Fruit fly (Drosophila melanogaster) whole organism, embryonic: ENCODE data around the gene Utx.

Experiments
- Atf6 ChIP-seq: fragments of 200-800 bp; sonication (Bioruptor generic); IDR thresholded peaks from 2 replicates; pipeline ENCODE4 v1.3.6; 2022; ENCODE audit warnings: missing biosample characterization, missing genetic modification characterization
- BEAF-32 ChIP-seq: fragments of 200-800 bp; sonication (Bioruptor generic); optimal IDR thresholded peaks from 3 replicates; lab custom pipeline; 2017; ENCODE audit warnings: missing biosample characterization, missing genetic modification characterization, mild to moderate bottlenecking, moderate library complexity, missing genetic modification reagents
- Bgb ChIP-seq: fragments of 200-800 bp; sonication (Bioruptor generic); IDR thresholded peaks from 2 replicates; pipeline ENCODE4 v1.3.6; 2022; ENCODE audit warnings: missing biosample characterization, missing genetic modification characterization; ENCODE audit not compliant: partially characterized antibody
- CG12299 ChIP-seq: fragments of 200-800 bp; sonication (Bioruptor generic); optimal IDR thresholded peaks from 2 replicates; lab custom pipeline; 2018; ENCODE audit warnings: missing biosample characterization, mild to moderate bottlenecking, missing genetic modification characterization
- CG12659 ChIP-seq: fragments of 200-800 bp; sonication (Bioruptor generic); optimal IDR thresholded peaks from 3 replicates; lab custom pipeline; 2017; ENCODE audit warnings: mild to moderate bottlenecking, missing biosample characterization, missing genetic modification reagents, missing genetic modification characterization
- CG1603 ChIP-seq: fragments of 200-800 bp; sonication (Bioruptor generic); optimal IDR thresholded peaks from 2 replicates; lab custom pipeline; 2019; ENCODE audit warnings: missing biosample characterization, mild to moderate bottlenecking, missing genetic modification characterization, moderate library complexity
- CG16813 ChIP-seq: fragments of 200-800 bp; sonication (Bioruptor generic); IDR thresholded peaks from 3 replicates; pipeline ENCODE4 v1.3.6; 2022; ENCODE audit warnings: missing biosample characterization, missing genetic modification characterization; ENCODE audit not compliant: partially characterized antibody
- CG17802 ChIP-seq: fragments of 200-800 bp; sonication (Bioruptor generic); optimal IDR thresholded peaks from 2 replicates; lab custom pipeline; 2018; ENCODE audit warnings: missing biosample characterization, mild to moderate bottlenecking, missing genetic modification characterization, moderate library complexity
- CG17829 ChIP-seq: fragments of 200-800 bp; optimal IDR thresholded peaks from 2 replicates; lab custom pipeline; 2019; ENCODE audit warnings: missing biosample characterization, mild to moderate bottlenecking, missing genetic modification characterization, moderate library complexity
- CG2120 ChIP-seq: fragments of 200-800 bp; sonication (Bioruptor generic); optimal IDR thresholded peaks from 3 replicates; lab custom pipeline; 2016; ENCODE audit warnings: missing biosample characterization, missing genetic modification characterization
- CG2712 ChIP-seq: fragments of 200-800 bp; optimal IDR thresholded peaks from 3 replicates; lab custom pipeline; 2019; ENCODE audit warnings: missing biosample characterization, mild to moderate bottlenecking, missing genetic modification characterization, moderate library complexity
- CG34376 ChIP-seq: fragments of 200-800 bp; sonication (Bioruptor generic); optimal IDR thresholded peaks from 2 replicates; lab custom pipeline; 2018; ENCODE audit warnings: missing biosample characterization, mild to moderate bottlenecking, missing genetic modification characterization
- CG34422 ChIP-seq: fragments of 200-800 bp; sonication (Bioruptor generic); IDR thresholded peaks from 3 replicates; pipeline ENCODE4 v1.3.6; 2022; ENCODE audit warnings: missing biosample characterization, missing genetic modification characterization
- CG42726 ChIP-seq: fragments of 200-800 bp; sonication (Bioruptor generic); IDR thresholded peaks from 2 replicates; pipeline ENCODE4 v1.3.6; 2022; ENCODE audit warnings: missing biosample characterization, missing genetic modification characterization; ENCODE audit not compliant: partially characterized antibody
- CG6791 ChIP-seq: fragments of 200-800 bp; sonication (Bioruptor generic); IDR thresholded peaks from 3 replicates; pipeline ENCODE4 v1.3.6; 2022; ENCODE audit warnings: missing biosample characterization, missing genetic modification characterization; ENCODE audit not compliant: partially characterized antibody
- CG8359 ChIP-seq: fragments of 200-800 bp; sonication (Bioruptor generic); optimal IDR thresholded peaks from 2 replicates; lab custom pipeline; 2017; ENCODE audit warnings: missing biosample characterization, mild to moderate bottlenecking, missing genetic modification characterization, borderline replicate concordance
- CG8924 ChIP-seq: fragments of 200-800 bp; optimal IDR thresholded peaks from 3 replicates; lab custom pipeline; 2019; ENCODE audit warnings: missing biosample characterization, mild to moderate bottlenecking, missing genetic modification characterization, moderate library complexity
- Chrac-16 ChIP-seq: fragments of 200-800 bp; sonication (Bioruptor generic); optimal IDR thresholded peaks from 3 replicates; lab custom pipeline; 2016; ENCODE audit warnings: missing biosample characterization, missing genetic modification characterization
- Dbx ChIP-seq: fragments of 200-800 bp; sonication (Bioruptor generic); IDR thresholded peaks from 3 replicates; pipeline ENCODE4 v1.3.6; 2022; ENCODE audit warnings: missing biosample characterization, missing genetic modification characterization
- Dll ChIP-seq: fragments of 200-800 bp; sonication (Bioruptor generic); IDR thresholded peaks from 4 replicates; pipeline ENCODE4 v1.3.6; 2022; ENCODE audit warnings: missing biosample characterization, missing genetic modification characterization; ENCODE audit not compliant: partially characterized antibody
- Dref ChIP-seq: fragments of 200-800 bp; sonication (Bioruptor generic); IDR thresholded peaks from 2 replicates; pipeline ENCODE4 v1.3.6; 2022; ENCODE audit warnings: missing biosample characterization, missing genetic modification characterization
- E2f2 ChIP-seq: fragments of 200-800 bp; sonication (Bioruptor generic); IDR thresholded peaks from 2 replicates; pipeline ENCODE4 v1.3.6; 2022; ENCODE audit warnings: missing biosample characterization, missing genetic modification characterization
- Ets97D ChIP-seq: fragments of 200-800 bp; sonication (Bioruptor generic); optimal IDR thresholded peaks from 3 replicates; lab custom pipeline; 2016; ENCODE audit warnings: missing biosample characterization, missing genetic modification characterization
- Hand ChIP-seq: fragments of 200-800 bp; sonication (Bioruptor generic); optimal IDR thresholded peaks from 2 replicates; lab custom pipeline; 2017; ENCODE audit warnings: mild to moderate bottlenecking, missing biosample characterization, missing genetic modification reagents, missing genetic modification characterization
- HmgZ ChIP-seq: fragments of 200-800 bp; sonication (Bioruptor generic); optimal IDR thresholded peaks from 2 replicates; lab custom pipeline; 2018; ENCODE audit warnings: missing biosample characterization, mild to moderate bottlenecking, missing genetic modification characterization
- Myb ChIP-seq: fragments of 200-800 bp; sonication (Bioruptor generic); optimal IDR thresholded peaks from 2 replicates; lab custom pipeline; 2016; ENCODE audit warnings: missing biosample characterization, missing genetic modification characterization
- Sin3A ChIP-seq: fragments of >200 bp; optimal IDR thresholded peaks from 2 replicates; lab custom pipeline; 2018
- YL-1 ChIP-seq: fragments of 200-800 bp; sonication (Bioruptor generic); optimal IDR thresholded peaks from 3 replicates; lab custom pipeline; 2017; ENCODE audit warnings: missing biosample characterization, mild to moderate bottlenecking, missing genetic modification characterization
- bbx ChIP-seq: fragments of 200-800 bp; sonication (Bioruptor generic); IDR thresholded peaks from 2 replicates; pipeline ENCODE4 v1.3.6; 2022; ENCODE audit warnings: missing biosample characterization, missing genetic modification characterization; ENCODE audit not compliant: partially characterized antibody
- cg ChIP-seq: fragments of 200-800 bp; sonication (Bioruptor generic); optimal IDR thresholded peaks from 3 replicates; lab custom pipeline; 2019; ENCODE audit warnings: missing biosample characterization, mild to moderate bottlenecking, missing genetic modification characterization, moderate library complexity
- ems ChIP-seq: fragments of 200-800 bp; sonication (Bioruptor generic); optimal IDR thresholded peaks from 3 replicates; lab custom pipeline; 2016; ENCODE audit warnings: missing biosample characterization, missing genetic modification characterization
- gce ChIP-seq: fragments of 200-800 bp; sonication (Bioruptor generic); IDR thresholded peaks from 3 replicates; pipeline ENCODE4 v1.3.6; 2022; ENCODE audit warnings: missing biosample characterization, missing genetic modification characterization
- gfzf ChIP-seq: fragments of 200-800 bp; sonication (Bioruptor generic); optimal IDR thresholded peaks from 2 replicates; lab custom pipeline; 2016; ENCODE audit warnings: missing biosample characterization, mild to moderate bottlenecking, missing genetic modification characterization, moderate library complexity
- gro ChIP-seq: fragments of 200-800 bp; sonication (Bioruptor generic); optimal IDR thresholded peaks from 2 replicates; lab custom pipeline; 2016; ENCODE audit warnings: missing biosample characterization, missing genetic modification characterization
- hbn ChIP-seq: fragments of 200-800 bp; sonication (Bioruptor generic); IDR thresholded peaks from 2 replicates; pipeline ENCODE4 v1.3.6; 2022; ENCODE audit warnings: missing biosample characterization, missing genetic modification characterization; ENCODE audit not compliant: partially characterized antibody
- kay ChIP-seq: fragments of 200-800 bp; sonication (Bioruptor generic); optimal IDR thresholded peaks from 2 replicates; lab custom pipeline; 2016; ENCODE audit warnings: missing biosample characterization, missing genetic modification characterization
- lbe ChIP-seq: fragments of 200-800 bp; sonication (Bioruptor generic); optimal IDR thresholded peaks from 2 replicates; lab custom pipeline; 2016; ENCODE audit warnings: missing biosample characterization, mild to moderate bottlenecking, missing genetic modification characterization
- lilli ChIP-seq: fragments of 200-800 bp; sonication (Bioruptor generic); optimal IDR thresholded peaks from 3 replicates; lab custom pipeline; 2016; ENCODE audit warnings: missing biosample characterization, missing genetic modification characterization
- nmo ChIP-seq: fragments of 200-800 bp; sonication (Bioruptor generic); optimal IDR thresholded peaks from 2 replicates; lab custom pipeline; 2018; ENCODE audit warnings: missing biosample characterization, mild to moderate bottlenecking, missing genetic modification characterization, moderate library complexity
- pfk ChIP-seq: fragments of 200-800 bp; sonication (Bioruptor generic); optimal IDR thresholded peaks from 2 replicates; lab custom pipeline; 2018; ENCODE audit warnings: missing biosample characterization, mild to moderate bottlenecking, missing genetic modification characterization, moderate library complexity
- pzg ChIP-seq: fragments of 200-800 bp; sonication (Bioruptor generic); optimal IDR thresholded peaks from 3 replicates; lab custom pipeline; 2018; ENCODE audit warnings: missing biosample characterization, mild to moderate bottlenecking, missing genetic modification characterization, moderate library complexity
- row ChIP-seq: fragments of 200-800 bp; sonication (Bioruptor generic); IDR thresholded peaks from 3 replicates; pipeline ENCODE4 v1.3.6; 2022; ENCODE audit warnings: missing biosample characterization, missing genetic modification characterization
- run ChIP-seq: fragments of 200-800 bp; sonication (Bioruptor generic); optimal IDR thresholded peaks from 3 replicates; lab custom pipeline; 2018; ENCODE audit warnings: missing biosample characterization, mild to moderate bottlenecking, missing genetic modification characterization
- stwl ChIP-seq: fragments of 200-800 bp; sonication (Bioruptor generic); optimal IDR thresholded peaks from 3 replicates; lab custom pipeline; 2018; ENCODE audit warnings: missing biosample characterization, mild to moderate bottlenecking, missing genetic modification characterization, moderate library complexity
- sug ChIP-seq: fragments of 200-800 bp; optimal IDR thresholded peaks from 2 replicates; lab custom pipeline; 2019; ENCODE audit warnings: missing biosample characterization, mild to moderate bottlenecking, missing genetic modification characterization, moderate library complexity
- twi ChIP-seq: fragments of 200-800 bp; optimal IDR thresholded peaks from 2 replicates; lab custom pipeline; 2019; ENCODE audit warnings: missing biosample characterization, mild to moderate bottlenecking, missing genetic modification characterization, moderate library complexity
- unc-4 ChIP-seq: fragments of 200-800 bp; sonication (Bioruptor generic); IDR thresholded peaks from 2 replicates; pipeline ENCODE4 v1.3.6; 2022; ENCODE audit warnings: missing biosample characterization, missing genetic modification characterization; ENCODE audit not compliant: partially characterized antibody
- vfl ChIP-seq: fragments of 200-800 bp; sonication (Bioruptor generic); optimal IDR thresholded peaks from 2 replicates; lab custom pipeline; 2016; ENCODE audit warnings: missing biosample characterization, missing genetic modification characterization
- wdn ChIP-seq: fragments of 200-800 bp; sonication (Bioruptor generic); IDR thresholded peaks from 2 replicates; pipeline ENCODE4 v1.3.6; 2022; ENCODE audit warnings: missing biosample characterization, missing genetic modification characterization

The Utx gene

DNA sequence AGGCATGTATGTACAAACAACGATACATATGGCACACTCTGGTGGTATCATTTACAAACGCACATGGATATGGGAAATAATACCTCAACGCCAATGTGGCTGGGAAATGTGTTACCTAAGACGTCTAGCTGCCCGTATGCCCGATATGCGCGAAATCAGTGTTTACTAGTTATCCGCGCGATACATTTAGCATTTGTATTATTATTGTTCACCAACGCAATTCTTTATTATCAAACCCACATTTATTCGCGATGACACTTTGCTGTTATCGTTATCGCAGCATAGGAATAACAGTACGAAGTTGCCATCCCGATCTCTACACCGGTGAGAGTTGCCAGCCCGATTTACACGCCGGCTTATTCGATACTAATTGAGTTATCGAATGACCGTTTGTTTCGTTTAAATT is 31.8 kb downstream of the Utx start, which contains the start of gene chico (continued):
- TF ChIP-seq CG6791 (GFP tag; lab: Robert Waterston, UW): peak; percentile 89
- TF ChIP-seq twi (tag; lab: Kevin White, UChicago): peak; percentile 19
- TF ChIP-seq unc-4: peak; percentile 62
- TF ChIP-seq bbx (GFP tag; lab: Robert Waterston, UW): peak; percentile 74
- peak; percentile 74 for TF ChIP-seq E2f2 (GFP tag; lab: Robert Waterston, UW)
- TF ChIP-seq Hand (GFP tag; lab: Kevin White, UChicago): no peak
- TF ChIP-seq Bgb: peak; percentile 77
- TF ChIP-seq CG17802 (tag; lab: Kevin White, UChicago): no peak
- TF ChIP-seq CG42726 (GFP tag; lab: Robert Waterston, UW): peak; percentile 35; the same call in 1 of the 2 replicates
- TF ChIP-seq Sin3A (lab: Kevin White, UChicago): peak; percentile 17
- TF ChIP-seq row (GFP tag; lab: Robert Waterston, UW): peak; percentile 49; the same call in 1 of the 3 replicates
- TF ChIP-seq CG2712 (tag; lab: Kevin White, UChicago): peak; percentile 33
- peak; percentile 53 for TF ChIP-seq CG17829 (tag; lab: Kevin White, UChicago)
- peak; percentile 98 for TF ChIP-seq Dref (GFP tag; lab: Robert Waterston, UW)
- peak; percentile 77 for TF ChIP-seq CG12659 (GFP tag; lab: Kevin White, UChicago)
- no peak for TF ChIP-seq CG12299
- TF ChIP-seq gro (GFP tag; lab: Kevin White, UChicago): peak; percentile 47
- TF ChIP-seq wdn: no peak
- peak; percentile 83 for TF ChIP-seq CG1603
- peak; percentile 44 for TF ChIP-seq CG8924 (tag; lab: Kevin White, UChicago)
- peak; percentile 52 for TF ChIP-seq hbn (GFP tag; lab: Robert Waterston, UW)
- TF ChIP-seq gce (GFP tag; lab: Robert Waterston, UW): no peak
- peak; percentile 65 for TF ChIP-seq BEAF-32 (GFP tag; lab: Kevin White, UChicago)
- peak; percentile 58; the same call in 2 of the 4 replicates for TF ChIP-seq Dll
- peak; percentile 62 for TF ChIP-seq YL-1 (GFP tag; lab: Kevin White, UChicago)
- TF ChIP-seq Dbx (GFP tag; lab: Robert Waterston, UW): peak; percentile 22; the same call in 1 of the 3 replicates
- TF ChIP-seq CG34376 (GFP tag; lab: Kevin White, UChicago): peak; percentile 63
- no peak for TF ChIP-seq lbe (GFP tag; lab: Kevin White, UChicago)
- TF ChIP-seq CG16813 (GFP tag; lab: Robert Waterston, UW): peak; percentile 53
- peak; percentile 38 for TF ChIP-seq gfzf (GFP tag; lab: Kevin White, UChicago)
- no peak for TF ChIP-seq vfl (GFP tag; lab: Kevin White, UChicago)
- peak; percentile 23 for TF ChIP-seq CG2120 (GFP tag; lab: Kevin White, UChicago)
- peak; percentile 15 for TF ChIP-seq cg (GFP tag; lab: Kevin White, UChicago)
- no peak for TF ChIP-seq ems (GFP tag; lab: Kevin White, UChicago)
- peak; percentile 51 for TF ChIP-seq HmgZ (tag; lab: Kevin White, UChicago)
- TF ChIP-seq sug (tag; lab: Kevin White, UChicago): peak; percentile 50
- no peak for TF ChIP-seq kay (GFP tag; lab: Kevin White, UChicago)
- TF ChIP-seq Chrac-16 (GFP tag; lab: Kevin White, UChicago): no peak
- peak; percentile 97 for TF ChIP-seq pzg (GFP tag; lab: Kevin White, UChicago)
- peak; percentile 83 for TF ChIP-seq Ets97D (GFP tag; lab: Kevin White, UChicago)
- no peak for TF ChIP-seq run (tag; lab: Kevin White, UChicago)
- peak; percentile 38 for TF ChIP-seq lilli
- TF ChIP-seq nmo (GFP tag; lab: Kevin White, UChicago): peak; percentile 63
- TF ChIP-seq Myb (GFP tag; lab: Kevin White, UChicago): peak; percentile 90
- peak; percentile 63; the same call in 1 of the 3 replicates for TF ChIP-seq CG34422
- TF ChIP-seq pfk: peak; percentile 68
- TF ChIP-seq CG8359 (GFP tag; lab: Kevin White, UChicago): no peak
- TF ChIP-seq Atf6: 0 out of 2 replicates have a peak, but pooled peaks have one; percentile 12
- TF ChIP-seq stwl: peak; percentile 97
